Worm (Caenorhabditis elegans): ENCODE results near the gene T23G7.3.

DNA sequence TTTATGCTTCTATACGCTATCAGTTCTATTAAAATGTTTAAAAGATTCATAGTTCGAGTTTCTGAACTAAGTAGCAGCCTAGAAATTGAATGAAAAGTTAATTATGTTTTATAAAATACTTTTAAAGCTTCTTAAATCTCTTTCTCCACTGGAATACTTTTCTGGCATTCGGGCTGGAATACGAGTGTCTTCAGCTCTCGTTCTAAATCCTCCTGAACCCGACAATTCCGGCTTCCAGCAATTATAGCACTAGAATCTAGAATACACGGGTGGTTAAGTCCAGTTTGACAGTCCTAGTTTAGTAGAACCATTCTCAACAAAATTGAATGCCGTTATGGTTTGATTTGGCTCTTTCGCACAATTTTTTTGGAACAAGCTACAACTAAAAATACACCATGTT, 35.3 kb downstream of the T23G7.3 start:
- no peak for TF ChIP-seq ztf-29 (GFP tag; IDR thresholded peaks at IDR 0.05)
- TF ChIP-seq T22C8.4 (GFP tag; IDR thresholded peaks at IDR 0.05) = no peak
- no peak for TF ChIP-seq flt-1 (GFP tag; IDR thresholded peaks at IDR 0.05)
- no peak for TF ChIP-seq ref-1 (GFP tag; conservative IDR thresholded peaks at IDR 0.05)
- TF ChIP-seq cog-1 (tag; optimal IDR thresholded peaks at IDR 0.05) = no peak
